Worm (Caenorhabditis elegans) whole organism, L4 larva: ENCODE measurements around the gene Y57G11B.5.

Experiments used
- R02D3.7 ChIP-seq: fragments of 150-350 bp; sonication (generic microtip); optimal IDR thresholded peaks from 3 replicates; lab custom pipeline; 2014; ENCODE audit warnings: missing biosample characterization, missing genetic modification characterization
- ceh-82 ChIP-seq: sonication (generic microtip); optimal IDR thresholded peaks from 2 replicates; lab custom pipeline; 2017; ENCODE audit warnings: missing biosample characterization, missing genetic modification characterization
- egl-27 ChIP-seq: sonication (generic microtip); optimal IDR thresholded peaks from 3 replicates; lab custom pipeline; 2017; ENCODE audit warnings: missing biosample characterization, missing genetic modification reagents, missing genetic modification characterization
- fkh-10 ChIP-seq: fragments of 150-350 bp; optimal IDR thresholded peaks from 2 replicates; lab custom pipeline; 2014; ENCODE audit warnings: missing biosample characterization, missing genetic modification reagents, missing genetic modification characterization
- lin-15B ChIP-seq: fragments of 150-350 bp; sonication (generic microtip); optimal IDR thresholded peaks from 3 replicates; lab custom pipeline; 2014; ENCODE audit warnings: missing biosample characterization, missing genetic modification characterization
- lsy-2 ChIP-seq, 2 experiments: fragments of 150-350 bp in 1 of 2; sonication (generic microtip) in 1 of 2; optimal IDR thresholded peaks; 2 replicates each; lab custom pipeline; 2014 to 2017; ENCODE audit warnings: missing biosample characterization in 2 of 2, missing genetic modification characterization in 2 of 2
- mep-1 ChIP-seq: fragments of 150-350 bp; sonication (generic microtip); optimal IDR thresholded peaks from 3 replicates; lab custom pipeline; 2014; ENCODE audit warnings: missing biosample characterization, missing genetic modification characterization
- nhr-10 ChIP-seq: fragments of 150-350 bp; optimal IDR thresholded peaks from 2 replicates; lab custom pipeline; 2014; ENCODE audit warnings: missing biosample characterization, missing genetic modification characterization
- nhr-25 ChIP-seq: sonication (generic microtip); optimal IDR thresholded peaks from 2 replicates; lab custom pipeline; 2017; ENCODE audit warnings: missing genetic modification characterization, mild to moderate bottlenecking, missing compliant biosample characterization, antibody characterized with exemption, moderate library complexity, borderline replicate concordance; ENCODE audit not compliant: insufficient read depth
- nhr-76 ChIP-seq: fragments of 150-350 bp; optimal IDR thresholded peaks from 2 replicates; lab custom pipeline; 2014; ENCODE audit warnings: missing biosample characterization, missing genetic modification characterization
- nhr-77 ChIP-seq: fragments of 150-350 bp; optimal IDR thresholded peaks from 2 replicates; lab custom pipeline; 2014; ENCODE audit warnings: missing biosample characterization, missing genetic modification characterization
- rbr-2 ChIP-seq: sonication (generic microtip); optimal IDR thresholded peaks from 2 replicates; lab custom pipeline; 2016; ENCODE audit warnings: missing genotype, missing genetic modification characterization, missing compliant biosample characterization
- unc-130 ChIP-seq: sonication (generic microtip); optimal IDR thresholded peaks from 2 replicates; lab custom pipeline; 2016; ENCODE audit warnings: missing genetic modification reagents, missing genetic modification characterization, missing compliant biosample characterization
- unc-62 ChIP-seq, 3 experiments: fragments of 150-350 bp in 1 of 3; sonication (generic microtip); optimal IDR thresholded peaks in 2 of 3; peaks in 1 of 3; 1 replicate in 1 of 3; 2 replicates in 2 of 3; lab custom pipeline; 2014 to 2017; ENCODE audit warnings: missing biosample characterization in 3 of 3, missing genetic modification characterization in 3 of 3, missing genetic modification reagents in 3 of 3, missing genotype in 1 of 3

DNA sequence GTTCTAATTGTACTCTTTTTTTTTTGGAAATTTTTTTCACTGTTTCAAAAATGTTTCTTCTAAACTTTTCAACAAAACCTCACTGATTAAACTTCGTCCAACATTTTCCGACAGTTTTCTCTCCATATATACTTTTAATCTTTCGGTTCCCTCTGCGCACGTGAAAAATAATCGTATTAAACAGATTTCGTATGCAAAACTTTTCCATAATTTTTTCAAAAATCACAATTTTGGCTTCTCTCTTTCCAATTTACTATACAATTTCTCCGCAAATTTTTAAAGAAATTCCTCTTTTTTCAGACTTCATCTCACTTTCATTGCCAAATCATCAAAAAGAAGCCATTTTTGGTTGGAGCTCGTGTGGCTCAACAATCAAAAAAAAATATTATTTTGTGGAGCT, 41.7 kb downstream of the Y57G11B.5 start, which contains the start of gene dmd-6:
- TF ChIP-seq lin-15B (tag; lab: Kevin White, UChicago) (no peak), nhr-10 (no peak), nhr-77 (tag; lab: Kevin White, UChicago) (no peak), unc-130 (GFP tag; lab: Kevin White, UChicago) (no peak), lsy-2 (tag; optimal IDR thresholded peaks at IDR 0.05; lab: Kevin White, UChicago) (no peak), nhr-76 (tag; lab: Kevin White, UChicago) (no peak), unc-62 (GFP tag; optimal IDR thresholded peaks at IDR 0.05 in 1 of 2; lab: Kevin White, UChicago) (no peak), unc-62 (tag; optimal IDR thresholded peaks at IDR 0.05; lab: Kevin White, UChicago) (no peak), ceh-82 (no peak), mep-1 (tag; lab: Kevin White, UChicago) (no peak), nhr-25 (tag; lab: Kevin White, UChicago) (no peak), rbr-2 (tag; lab: Kevin White, UChicago) (no peak), fkh-10 (GFP tag; lab: Kevin White, UChicago) (no peak), egl-27 (no peak), R02D3.7 (no peak)
